Worm (Caenorhabditis elegans) whole organism, L4 larva: ENCODE results near the gene egas-1.
A peak's percentile ranks its signal among the peaks of the same experiment; 100 is the strongest.

Experiments
- F37D6.2 ChIP-seq: sonication (generic microtip); optimal IDR thresholded peaks from 2 replicates; lab custom pipeline; 2016; ENCODE audit warnings: mild to moderate bottlenecking, missing genetic modification characterization, missing compliant biosample characterization
- F49E8.2 ChIP-seq: sonication (generic microtip); optimal IDR thresholded peaks from 2 replicates; lab custom pipeline; 2016; ENCODE audit warnings: missing compliant biosample characterization, mild to moderate bottlenecking, missing genetic modification characterization, borderline replicate concordance
- R02D3.7 ChIP-seq: fragments of 150-350 bp; sonication (generic microtip); optimal IDR thresholded peaks from 3 replicates; lab custom pipeline; 2014; ENCODE audit warnings: missing biosample characterization, missing genetic modification characterization
- Y75B8A.6 ChIP-seq: fragments of 200-800 bp; sonication (Bioruptor generic); IDR thresholded peaks from 2 replicates; pipeline ENCODE4 v1.3.6; 2022; ENCODE audit warnings: missing genetic modification reagents, missing genetic modification characterization, missing compliant biosample characterization
- aha-1 ChIP-seq: fragments of 150-350 bp; peaks from one replicate; lab custom pipeline; 2014; ENCODE audit warnings: missing biosample characterization, missing genetic modification characterization
- aly-2 ChIP-seq: sonication (generic microtip); optimal IDR thresholded peaks from 2 replicates; lab custom pipeline; 2018; ENCODE audit warnings: missing biosample characterization, missing genetic modification characterization
- ceh-28 ChIP-seq: fragments of 150-350 bp; optimal IDR thresholded peaks from 2 replicates; lab custom pipeline; 2014; ENCODE audit warnings: missing biosample characterization, missing genetic modification reagents, missing genetic modification characterization
- daf-19 ChIP-seq: fragments of 200-800 bp; sonication (Bioruptor generic); conservative IDR thresholded peaks from 2 replicates; pipeline ENCODE4 v1.3.6; 2022; ENCODE audit warnings: missing genetic modification characterization, missing compliant biosample characterization
- dmd-9 ChIP-seq: fragments of 200-800 bp; sonication (Bioruptor generic); IDR thresholded peaks from 2 replicates; pipeline ENCODE4 v1.3.6; 2022; ENCODE audit warnings: missing genetic modification reagents, missing genetic modification characterization, missing compliant biosample characterization
- dve-1 ChIP-seq: sonication (generic microtip); optimal IDR thresholded peaks from 2 replicates; lab custom pipeline; 2017; ENCODE audit warnings: antibody characterized with exemption, mild to moderate bottlenecking, missing genetic modification characterization, missing compliant biosample characterization; ENCODE audit not compliant: insufficient read depth
- fkh-10 ChIP-seq: fragments of 150-350 bp; optimal IDR thresholded peaks from 2 replicates; lab custom pipeline; 2014; ENCODE audit warnings: missing biosample characterization, missing genetic modification reagents, missing genetic modification characterization
- gei-8 ChIP-seq: fragments of 200-800 bp; sonication (Bioruptor generic); optimal IDR thresholded peaks from 2 replicates; lab custom pipeline; 2018; ENCODE audit warnings: mild to moderate bottlenecking, missing genetic modification characterization, missing compliant biosample characterization
- hif-1 ChIP-seq, 2 experiments: sonication (generic microtip); optimal IDR thresholded peaks; 2 replicates each; lab custom pipeline; 2016 to 2017; ENCODE audit warnings: missing compliant biosample characterization in 2 of 2, missing genetic modification characterization in 2 of 2, missing genetic modification reagents in 2 of 2, missing genotype in 2 of 2, mild to moderate bottlenecking in 1 of 2
- lin-1 ChIP-seq: fragments of 200-800 bp; sonication (Bioruptor generic); IDR thresholded peaks from 2 replicates; pipeline ENCODE4 v1.3.6; 2022; ENCODE audit warnings: missing genetic modification reagents, missing genetic modification characterization, missing compliant biosample characterization
- lir-3 ChIP-seq: sonication (generic microtip); optimal IDR thresholded peaks from 2 replicates; lab custom pipeline; 2016; ENCODE audit warnings: mild to moderate bottlenecking, missing genetic modification characterization, missing compliant biosample characterization
- mdl-1 ChIP-seq, 2 experiments: fragments of 150-350 bp in 1 of 2; sonication (generic microtip) in 1 of 2; optimal IDR thresholded peaks; 2 replicates each; lab custom pipeline; 2014 to 2017; ENCODE audit warnings: missing biosample characterization in 2 of 2, missing genetic modification characterization in 2 of 2
- mes-2 ChIP-seq: sonication (generic microtip); optimal IDR thresholded peaks from 2 replicates; lab custom pipeline; 2016; ENCODE audit warnings: missing genotype, mild to moderate bottlenecking, missing genetic modification characterization, missing compliant biosample characterization; ENCODE audit not compliant: poor library complexity, severe bottlenecking
- mxl-2 ChIP-seq: fragments of 200-800 bp; sonication (Bioruptor generic); conservative IDR thresholded peaks from 2 replicates; pipeline ENCODE4 v1.3.6; 2022; ENCODE audit warnings: missing genetic modification reagents, missing genetic modification characterization, missing compliant biosample characterization
- mxl-3 ChIP-seq: fragments of 200-800 bp; sonication (Bioruptor generic); optimal IDR thresholded peaks from 2 replicates; lab custom pipeline; 2018; ENCODE audit warnings: mild to moderate bottlenecking, missing genetic modification characterization, missing compliant biosample characterization
- nhr-102 ChIP-seq: sonication (generic microtip); optimal IDR thresholded peaks from 2 replicates; lab custom pipeline; 2016; ENCODE audit warnings: mild to moderate bottlenecking, missing genetic modification characterization, moderate library complexity, missing compliant biosample characterization
- php-3 ChIP-seq: fragments of 200-800 bp; sonication (Bioruptor generic); IDR thresholded peaks from 2 replicates; pipeline ENCODE4 v1.3.6; 2022; ENCODE audit warnings: missing genetic modification reagents, missing genetic modification characterization, missing compliant biosample characterization
- pqm-1 ChIP-seq: sonication (generic microtip); optimal IDR thresholded peaks from 2 replicates; lab custom pipeline; 2017; ENCODE audit warnings: missing biosample characterization, missing genetic modification characterization
- sdz-12 ChIP-seq: fragments of 200-800 bp; sonication (Bioruptor generic); optimal IDR thresholded peaks from 2 replicates; lab custom pipeline; 2018; ENCODE audit warnings: mild to moderate bottlenecking, missing genetic modification characterization, missing compliant biosample characterization
- set-16 ChIP-seq: fragments of 200-800 bp; sonication (Bioruptor generic); IDR thresholded peaks from 2 replicates; pipeline ENCODE4 v1.3.6; 2022; ENCODE audit warnings: missing genetic modification reagents, missing genetic modification characterization, missing compliant biosample characterization
- skn-1 ChIP-seq: fragments of 150-350 bp; optimal IDR thresholded peaks from 2 replicates; lab custom pipeline; 2014; ENCODE audit warnings: missing biosample characterization, missing genetic modification characterization
- snpc-1.2 ChIP-seq: fragments of 200-800 bp; sonication (Bioruptor generic); IDR thresholded peaks from 2 replicates; pipeline ENCODE4 v1.3.6; 2022; ENCODE audit warnings: missing genetic modification reagents, missing genetic modification characterization, missing compliant biosample characterization
- spr-1 ChIP-seq: sonication (generic microtip); optimal IDR thresholded peaks from 2 replicates; lab custom pipeline; 2016; ENCODE audit warnings: mild to moderate bottlenecking, missing genetic modification characterization, missing compliant biosample characterization
- spr-3 ChIP-seq: fragments of 200-800 bp; sonication (Bioruptor generic); optimal IDR thresholded peaks from 2 replicates; lab custom pipeline; 2018; ENCODE audit warnings: mild to moderate bottlenecking, missing genetic modification characterization, missing compliant biosample characterization
- tra-1 ChIP-seq: fragments of 200-800 bp; sonication (Bioruptor generic); IDR thresholded peaks from 2 replicates; pipeline ENCODE4 v1.3.6; 2022; ENCODE audit warnings: missing genetic modification reagents, missing genetic modification characterization, missing compliant biosample characterization
- unc-130 ChIP-seq: sonication (generic microtip); optimal IDR thresholded peaks from 2 replicates; lab custom pipeline; 2016; ENCODE audit warnings: missing genetic modification reagents, missing genetic modification characterization, missing compliant biosample characterization
- unc-62 ChIP-seq, 3 experiments: fragments of 150-350 bp in 1 of 3; sonication (generic microtip); optimal IDR thresholded peaks in 2 of 3; peaks in 1 of 3; 1 replicate in 1 of 3; 2 replicates in 2 of 3; lab custom pipeline; 2014 to 2017; ENCODE audit warnings: missing biosample characterization in 3 of 3, missing genetic modification characterization in 3 of 3, missing genetic modification reagents in 3 of 3, missing genotype in 1 of 3
- zip-2 ChIP-seq: fragments of 150-350 bp; optimal IDR thresholded peaks from 2 replicates; lab custom pipeline; 2014; ENCODE audit warnings: missing biosample characterization, missing genetic modification characterization

egas-1 gene

ce11 chrV:18667179-18667578, 27.1 kb downstream of the egas-1 start:
- TF ChIP-seq daf-19 = no peak
- peak; percentile 92 for TF ChIP-seq aha-1

- no peak for TF ChIP-seq mxl-2 (GFP tag; lab: Robert Waterston, UW)
- TF ChIP-seq ceh-28 = no peak
- no peak for TF ChIP-seq aly-2 (tag; lab: Kevin White, UChicago)
- no peak for TF ChIP-seq mes-2 (tag; lab: Kevin White, UChicago)
- TF ChIP-seq spr-3 (GFP tag; lab: Kevin White, UChicago) = no peak
- no peak for TF ChIP-seq gei-8 (GFP tag; lab: Kevin White, UChicago)
- no peak for TF ChIP-seq mxl-3 (GFP tag; lab: Kevin White, UChicago)
- no peak for TF ChIP-seq F49E8.2 (tag; lab: Kevin White, UChicago)
- no peak for TF ChIP-seq unc-62 (GFP tag; optimal IDR thresholded peaks at IDR 0.05 in 1 of 2; lab: Kevin White, UChicago)
- TF ChIP-seq unc-62 (tag; optimal IDR thresholded peaks at IDR 0.05; lab: Kevin White, UChicago) = no peak
- TF ChIP-seq dve-1 (tag; lab: Kevin White, UChicago) = no peak
- no peak for TF ChIP-seq tra-1 (GFP tag; lab: Robert Waterston, UW)
- no peak for TF ChIP-seq lir-3
- no peak for TF ChIP-seq nhr-102 (tag; lab: Kevin White, UChicago)
- no peak for TF ChIP-seq F37D6.2 (tag; lab: Kevin White, UChicago)
- no peak for TF ChIP-seq unc-130
- no peak for TF ChIP-seq fkh-10 (GFP tag; lab: Kevin White, UChicago)
- TF ChIP-seq daf-19 = no peak
- TF ChIP-seq, all 104 proteins: peak for 0
Measured at ce11 chrV:18670017-18670416, 29.9 kb downstream of the egas-1 start, which contains the start of gene Y69H2.10. TSS of gene Y69H2.10 (plus strand) at chrV:18670317.

ce11 chrV:18671811-18672210, 31.7 kb downstream of the egas-1 start:
- TF ChIP-seq php-3 (GFP tag; lab: Robert Waterston, UW) (no peak), unc-62 (GFP tag; optimal IDR thresholded peaks at IDR 0.05 in 1 of 2; lab: Kevin White, UChicago) (peak in 1 of 2 experiments; percentile 58), unc-62 (tag; optimal IDR thresholded peaks at IDR 0.05; lab: Kevin White, UChicago) (no peak), set-16 (0 out of 2 replicates have a peak, but pooled peaks have one; percentile 21), dmd-9 (GFP tag; lab: Robert Waterston, UW) (0 out of 2 replicates have a peak, but pooled peaks have one; percentile 9), Y75B8A.6 (GFP tag; lab: Robert Waterston, UW) (no peak), snpc-1.2 (0 out of 2 replicates have a peak, but pooled peaks have one; percentile 18), skn-1 (no peak), zip-2 (tag; lab: Kevin White, UChicago) (no peak)

ce11 chrV:18674367-18674766, 34.3 kb downstream of the egas-1 start:
- TF ChIP-seq sdz-12 (GFP tag; lab: Kevin White, UChicago) (no peak), hif-1 (tag; optimal IDR thresholded peaks at IDR 0.05; lab: Kevin White, UChicago) (no peak), set-16 (peak; percentile 70; the same call in 1 of the 2 replicates), mdl-1 (tag; optimal IDR thresholded peaks at IDR 0.05; lab: Kevin White, UChicago) (no peak)

- peak; percentile 37 for TF ChIP-seq ceh-28
Measured at ce11 chrV:18675390-18675789, 35.3 kb downstream of the egas-1 start.

- TF ChIP-seq lin-1 (no peak), F49E8.2 (tag; lab: Kevin White, UChicago) (no peak), R02D3.7 (no peak), spr-1 (no peak), unc-62 (GFP tag; optimal IDR thresholded peaks at IDR 0.05 in 1 of 2; lab: Kevin White, UChicago) (peak in 1 of 2 experiments; percentile 30), unc-62 (tag; optimal IDR thresholded peaks at IDR 0.05; lab: Kevin White, UChicago) (no peak), pqm-1 (tag; lab: Kevin White, UChicago) (no peak)
Measured at ce11 chrV:18684455-18684987, 44.4 kb downstream of the egas-1 start, which contains the start of gene Y69H2.17. TSS of gene Y69H2.17 (plus strand) at chrV:18684937.
